Fruit fly (Drosophila melanogaster): Measurements from ENCODE around the gene sima.

Gene sima

DNA sequence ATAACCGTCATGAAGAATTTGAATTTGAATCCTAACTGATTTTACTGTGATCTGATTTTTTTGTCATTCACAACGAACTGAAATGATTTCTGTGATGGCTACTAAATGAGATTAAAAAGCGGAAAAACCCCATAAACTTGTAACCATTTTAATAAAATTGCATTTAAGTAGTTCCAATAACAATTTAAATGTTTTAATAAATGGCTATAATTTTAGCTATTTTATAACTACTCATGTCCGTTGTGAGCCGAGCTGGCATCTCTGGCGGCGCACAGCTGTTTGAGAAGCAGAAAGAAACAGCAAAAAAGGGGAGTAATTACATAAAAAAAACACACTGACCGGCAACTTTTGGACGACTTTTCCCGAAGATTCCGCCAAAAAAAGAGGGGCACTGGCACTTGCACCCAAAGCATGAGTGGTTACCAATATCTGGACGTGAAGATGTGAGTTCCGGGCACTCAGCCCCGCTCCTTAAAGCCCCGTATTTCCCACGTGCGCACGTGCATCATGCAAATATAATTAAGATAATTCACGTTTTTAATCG, 1.4 kb upstream of the sima start, which contains the start of the genes CG7950 and Rpp14a (continued):
- TF ChIP-seq fd85E (GFP tag; optimal IDR thresholded peaks at IDR 0.05) (no peak), CG1621 (tag; optimal IDR thresholded peaks at IDR 0.05) (peak; percentile 78), CG10669 (GFP tag; optimal IDR thresholded peaks at IDR 0.05) (peak; percentile 76), Eip93F (GFP tag; optimal IDR thresholded peaks at IDR 0.05) (peak; percentile 77), CG15336 (GFP tag; IDR thresholded peaks at IDR 0.05) (peak; percentile 75), esn (GFP tag; optimal IDR thresholded peaks at IDR 0.05) (peak; percentile 90), CG11294 (GFP tag; IDR thresholded peaks at IDR 0.05) (peak; percentile 73), CG11902 (GFP tag; optimal IDR thresholded peaks at IDR 0.05) (peak; percentile 62), vri (GFP tag; optimal IDR thresholded peaks at IDR 0.05) (peak; percentile 96), CG6792 (GFP tag; optimal IDR thresholded peaks at IDR 0.05) (peak; percentile 79), ss (GFP tag; optimal IDR thresholded peaks at IDR 0.05) (peak in 1 of 2 experiments; percentile 30), CG10631 (GFP tag; optimal IDR thresholded peaks at IDR 0.05) (peak; percentile 79), Eip78C (GFP tag) (peak; percentile 93), CG11762 (GFP tag; optimal IDR thresholded peaks at IDR 0.05; ENCODE audit: insufficient read depth) (peak; percentile 28), CG6808 (GFP tag; optimal IDR thresholded peaks at IDR 0.05) (peak; percentile 49), CG4318 (GFP tag; optimal IDR thresholded peaks at IDR 0.05) (no peak), spab (GFP tag; optimal IDR thresholded peaks at IDR 0.05) (no peak), CG6854 (GFP tag; optimal IDR thresholded peaks at IDR 0.05) (no peak), CG34406 (GFP tag; optimal IDR thresholded peaks at IDR 0.05) (peak; percentile 80), acj6 (GFP tag; optimal IDR thresholded peaks at IDR 0.05) (peak; percentile 87), CG9139 (GFP tag; optimal IDR thresholded peaks at IDR 0.05) (no peak), CG16779 (tag; optimal IDR thresholded peaks at IDR 0.05) (peak; percentile 61), topi (GFP tag; optimal IDR thresholded peaks at IDR 0.05) (peak; percentile 80), CG7368 (GFP tag; optimal IDR thresholded peaks at IDR 0.05) (peak; percentile 67)

- TF ChIP-seq fd59A (GFP tag; optimal IDR thresholded peaks at IDR 0.05) = no peak
- peak in 1 of 2 experiments; percentile 7 for TF ChIP-seq ss (GFP tag; optimal IDR thresholded peaks at IDR 0.05)
- no peak for TF ChIP-seq acj6 (GFP tag; optimal IDR thresholded peaks at IDR 0.05)
- no peak for TF ChIP-seq CG3032 (tag; optimal IDR thresholded peaks at IDR 0.05)
- TF ChIP-seq Eip78C (GFP tag) = peak; percentile 57
- peak; percentile 49 for TF ChIP-seq dsx (GFP tag; optimal IDR thresholded peaks at IDR 0.05; ENCODE audit: poor library complexity, severe bottlenecking)
- TF ChIP-seq svp (GFP tag) = no peak
Measured at dm6 chr3R:30059944-30060343, 1.8 kb downstream of the sima start.

DNA sequence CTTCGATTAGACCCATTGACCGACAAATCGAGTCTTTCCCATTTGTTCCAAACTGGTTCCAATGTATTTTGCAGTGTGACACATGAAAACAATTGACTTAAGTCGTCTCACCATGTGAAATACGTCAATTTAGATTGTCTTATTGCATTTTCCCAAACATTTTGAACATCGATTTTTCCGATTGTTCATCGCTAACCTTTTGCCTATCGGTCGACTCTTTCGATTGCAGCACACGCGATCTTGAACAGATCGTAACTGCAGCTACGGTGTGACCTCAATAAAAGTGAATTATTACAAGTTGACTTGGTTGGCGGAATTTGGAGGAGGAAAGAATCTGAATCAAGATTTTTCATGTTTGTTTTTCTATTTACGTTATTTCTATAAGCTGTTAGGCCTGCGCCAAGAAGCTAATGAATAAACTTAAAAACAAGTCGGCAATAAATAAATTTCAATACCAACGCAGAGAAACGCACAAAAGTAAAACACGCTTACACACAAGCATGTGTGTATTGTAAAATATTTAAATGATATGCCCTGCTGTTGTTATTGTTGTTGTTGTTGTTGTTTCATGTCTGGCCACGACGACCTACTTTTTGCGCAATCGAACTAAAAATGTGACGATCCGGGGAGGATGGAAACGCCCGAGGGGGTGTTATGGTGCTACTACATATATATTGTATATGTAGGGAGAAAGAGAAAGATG, 2.5 kb downstream of the sima start:
- TF ChIP-seq CG8119 (GFP tag; IDR thresholded peaks at IDR 0.05) (no peak), fkh (GFP tag; optimal IDR thresholded peaks at IDR 0.05) (peak; percentile 56)

dm6 chr3R:30061154-30061482, 3.0 kb downstream of the sima start:
- TF ChIP-seq CG1621 (tag; optimal IDR thresholded peaks at IDR 0.05) (peak; percentile 88), net (GFP tag; optimal IDR thresholded peaks at IDR 0.05) (peak; percentile 90), spab (GFP tag; optimal IDR thresholded peaks at IDR 0.05) (peak; percentile 89), CG32006 (GFP tag; optimal IDR thresholded peaks at IDR 0.05) (peak; percentile 85), Lpt (GFP tag; optimal IDR thresholded peaks at IDR 0.05) (peak; percentile 90), CG10631 (GFP tag; optimal IDR thresholded peaks at IDR 0.05) (peak; percentile 92), fd85E (GFP tag; optimal IDR thresholded peaks at IDR 0.05) (peak; percentile 84), CG8119 (GFP tag; IDR thresholded peaks at IDR 0.05) (peak; percentile 93), CG15336 (GFP tag; IDR thresholded peaks at IDR 0.05) (peak; percentile 94), Hr38 (GFP tag; optimal IDR thresholded peaks at IDR 0.05) (no peak), CG4318 (GFP tag; optimal IDR thresholded peaks at IDR 0.05) (peak; percentile 56), CG9139 (GFP tag; optimal IDR thresholded peaks at IDR 0.05) (peak; percentile 83), CG3919 (GFP tag; optimal IDR thresholded peaks at IDR 0.05) (peak; percentile 98), CG3032 (tag; optimal IDR thresholded peaks at IDR 0.05) (peak; percentile 92), CG6854 (GFP tag; optimal IDR thresholded peaks at IDR 0.05) (peak; percentile 85), CG11762 (GFP tag; optimal IDR thresholded peaks at IDR 0.05; ENCODE audit: insufficient read depth) (peak; percentile 89), CG11294 (GFP tag; IDR thresholded peaks at IDR 0.05) (peak; percentile 84), CG6163 (GFP tag; IDR thresholded peaks at IDR 0.05) (peak; percentile 98), lz (GFP tag; optimal IDR thresholded peaks at IDR 0.05) (peak; percentile 94), topi (GFP tag; optimal IDR thresholded peaks at IDR 0.05) (peak; percentile 97), dsx (GFP tag; optimal IDR thresholded peaks at IDR 0.05; ENCODE audit: poor library complexity, severe bottlenecking) (peak; percentile 94), Sox14 (GFP tag; optimal IDR thresholded peaks at IDR 0.05) (peak; percentile 91), Sox15 (GFP tag; optimal IDR thresholded peaks at IDR 0.05) (peak; percentile 81), CG6808 (GFP tag; optimal IDR thresholded peaks at IDR 0.05) (peak; percentile 87), CG8319 (GFP tag; optimal IDR thresholded peaks at IDR 0.05) (peak; percentile 97), vri (GFP tag; optimal IDR thresholded peaks at IDR 0.05) (peak; percentile 91), Gug (GFP tag; IDR thresholded peaks at IDR 0.05) (peak; percentile 90), acj6 (GFP tag; optimal IDR thresholded peaks at IDR 0.05) (peak; percentile 92)
